Worm (Caenorhabditis elegans): Measurements from ENCODE around the gene pals-18.

DNA sequence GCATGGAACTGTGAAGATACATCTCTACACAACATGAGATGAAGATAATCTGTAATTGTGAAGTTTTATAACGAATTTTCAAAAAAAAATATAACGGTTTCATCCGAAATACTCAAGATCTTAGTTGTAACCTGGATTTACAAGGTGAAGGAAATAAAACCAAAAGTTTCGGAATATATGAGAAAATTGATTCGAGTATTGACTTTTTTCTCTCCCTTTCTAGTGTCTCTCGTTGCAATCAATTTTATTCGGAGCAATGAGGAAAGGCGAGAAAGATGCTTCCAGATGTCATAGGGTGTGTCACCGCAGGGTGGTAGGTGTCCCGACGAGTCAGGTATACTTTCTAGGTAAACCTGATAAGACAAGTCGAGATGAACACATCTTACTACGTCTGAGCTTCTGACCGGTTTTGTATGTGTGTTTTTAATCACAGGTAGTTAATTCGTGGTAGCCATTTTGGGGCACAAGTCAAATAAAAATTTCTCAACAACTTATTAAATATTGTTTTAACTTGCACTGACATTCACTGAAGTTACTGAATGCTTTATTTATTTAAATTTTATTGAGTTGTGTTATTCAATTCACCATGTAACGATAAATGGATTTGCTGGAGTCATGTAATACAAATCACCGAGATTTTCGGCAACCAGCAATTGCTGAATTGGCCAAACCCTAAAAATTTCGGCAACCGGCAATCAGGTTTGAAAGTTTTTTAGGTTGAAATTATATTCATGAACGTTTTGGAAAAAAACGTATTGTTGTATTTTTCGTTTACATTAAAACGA is 14.7 kb upstream of the pals-18 start, which contains the start of gene pals-20:
- TF ChIP-seq him-1 (tag; optimal IDR thresholded peaks at IDR 0.05) (no peak), dao-5 (tag; optimal IDR thresholded peaks at IDR 0.05) (no peak), W03F9.2 (tag; optimal IDR thresholded peaks at IDR 0.05) (no peak)
